Worm (Caenorhabditis elegans) whole organism, early embryonic: ENCODE measurements around the gene W09C2.9.

Experiments used
- ama-1 ChIP-seq: fragments of 150-350 bp; optimal IDR thresholded peaks from 2 replicates; lab custom pipeline; 2014
- tra-4 ChIP-seq: sonication (generic microtip); optimal IDR thresholded peaks from 2 replicates; lab custom pipeline; 2017; ENCODE audit warnings: missing genetic modification characterization, missing compliant biosample characterization

DNA sequence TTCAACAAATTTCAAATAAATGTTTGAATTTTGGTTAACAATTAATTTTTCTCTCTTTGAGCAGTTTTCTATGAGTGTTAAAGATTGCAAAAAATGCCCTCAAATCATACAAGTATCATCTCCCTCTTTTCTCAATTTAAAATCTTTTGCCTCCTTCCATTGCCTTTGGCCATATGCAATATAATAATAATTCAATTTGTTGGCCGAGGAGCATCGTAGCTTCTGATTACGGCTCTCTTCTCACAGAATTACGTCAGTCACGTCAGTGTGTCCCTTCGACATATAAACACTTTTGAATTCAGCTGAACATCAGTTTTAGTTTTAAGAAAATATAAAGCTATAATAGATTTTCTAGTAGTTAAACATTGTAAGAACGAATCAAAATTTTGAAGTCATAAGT, 32.4 kb upstream of the W09C2.9 start:
- no peak for TF ChIP-seq ama-1 (lab: Kevin White, UChicago)
- no peak for TF ChIP-seq tra-4 (tag; lab: Kevin White, UChicago)
